Worm (Caenorhabditis elegans) whole organism, L1 larva: ENCODE measurements around the gene ZC239.16.
"Not testable (repeated sequence)": the region's sequence is repeated elsewhere in the genome, so short reads cannot be mapped to it uniquely, and the experiment has no call there.

Experiments used
- C16A3.4 ChIP-seq: fragments of 150-350 bp; optimal IDR thresholded peaks from 2 replicates; lab custom pipeline; 2014; ENCODE audit warnings: missing biosample characterization, missing genetic modification characterization
- ama-1 ChIP-seq: fragments of 150-350 bp; optimal IDR thresholded peaks from 2 replicates; lab custom pipeline; 2014
- ceh-88 ChIP-seq: fragments of 200-800 bp; sonication (Bioruptor generic); IDR thresholded peaks from 2 replicates; pipeline ENCODE4 v1.3.6; 2022; ENCODE audit warnings: missing genetic modification characterization, missing compliant biosample characterization
- dsc-1 ChIP-seq: sonication (generic microtip); optimal IDR thresholded peaks from 2 replicates; lab custom pipeline; 2016; ENCODE audit warnings: mild to moderate bottlenecking, missing genetic modification characterization, missing compliant biosample characterization
- elt-2 ChIP-seq: sonication (generic microtip); optimal IDR thresholded peaks from 2 replicates; lab custom pipeline; 2016; ENCODE audit warnings: missing genetic modification characterization, mild to moderate bottlenecking, inconsistent platforms, missing compliant biosample characterization, missing genetic modification reagents
- elt-3 ChIP-seq, 6 experiments: fragments of 150-350 bp in 1 of 6; sonication (generic microtip); optimal IDR thresholded peaks; 2 replicates each; lab custom pipeline; 2017 to 2018; ENCODE audit warnings: missing biosample characterization in 6 of 6, missing genetic modification characterization in 6 of 6, inconsistent platforms in 1 of 6
- nhr-11 ChIP-seq: fragments of 150-350 bp; optimal IDR thresholded peaks from 2 replicates; lab custom pipeline; 2014; ENCODE audit warnings: missing biosample characterization, missing genetic modification characterization
- nhr-12 ChIP-seq: sonication (generic microtip); optimal IDR thresholded peaks from 2 replicates; lab custom pipeline; 2017; ENCODE audit warnings: missing biosample characterization, missing genetic modification characterization
- pag-3 ChIP-seq: sonication (generic microtip); optimal IDR thresholded peaks from 2 replicates; lab custom pipeline; 2017; ENCODE audit warnings: missing genetic modification characterization, mild to moderate bottlenecking, missing compliant biosample characterization, antibody characterized with exemption, borderline replicate concordance; ENCODE audit not compliant: insufficient read depth
- snpc-4 ChIP-seq: fragments of 150-350 bp; optimal IDR thresholded peaks from 2 replicates; lab custom pipeline; 2014; ENCODE audit warnings: missing biosample characterization, missing genetic modification characterization
- sox-4 ChIP-seq: sonication (generic microtip); optimal IDR thresholded peaks from 2 replicates; lab custom pipeline; 2016; ENCODE audit warnings: missing genetic modification characterization, missing compliant biosample characterization
- tbx-2 ChIP-seq: sonication (generic microtip); optimal IDR thresholded peaks from 2 replicates; lab custom pipeline; 2016; ENCODE audit warnings: missing genetic modification characterization, missing compliant biosample characterization
- tlp-1 ChIP-seq: fragments of 150-350 bp; optimal IDR thresholded peaks from 2 replicates; lab custom pipeline; 2014; ENCODE audit warnings: missing biosample characterization, missing genetic modification characterization
- unc-62 ChIP-seq: fragments of 150-350 bp; optimal IDR thresholded peaks from 2 replicates; lab custom pipeline; 2014; ENCODE audit warnings: missing biosample characterization, missing genetic modification reagents, missing genetic modification characterization

ce11 chrII:3189038-3189437, 36.1 kb downstream of the ZC239.16 start, which contains the start of gene Y27F2A.11:
- TF ChIP-seq elt-3 (tag; optimal IDR thresholded peaks at IDR 0.05; lab: Kevin White, UChicago); elt-2 (tag; lab: Kevin White, UChicago); C16A3.4 (tag; lab: Kevin White, UChicago); snpc-4 (tag; lab: Kevin White, UChicago); pag-3 (tag; lab: Kevin White, UChicago); nhr-11; unc-62 (GFP tag; lab: Kevin White, UChicago); nhr-12 (tag; lab: Kevin White, UChicago); sox-4; tbx-2; tlp-1 (tag; lab: Kevin White, UChicago); dsc-1 (tag; lab: Kevin White, UChicago); ceh-88; ama-1 (lab: Kevin White, UChicago): not testable (repeated sequence)
